Fruit fly (Drosophila melanogaster) whole organism, adult: Measurements from ENCODE around the gene Vta1.

Experiments
- CG14711 ChIP-seq: fragments of 200-800 bp; sonication (Bioruptor generic); optimal IDR thresholded peaks from 2 replicates; lab custom pipeline; 2018; ENCODE audit warnings: missing biosample characterization, mild to moderate bottlenecking, missing genetic modification characterization, moderate library complexity
- CG33017 ChIP-seq: fragments of 200-800 bp; sonication (Bioruptor generic); optimal IDR thresholded peaks from 2 replicates; lab custom pipeline; 2018; ENCODE audit warnings: missing biosample characterization, mild to moderate bottlenecking, missing genetic modification characterization, moderate library complexity
- CG7045 ChIP-seq: fragments of 200-800 bp; sonication (Bioruptor generic); optimal IDR thresholded peaks from 2 replicates; lab custom pipeline; 2017; ENCODE audit warnings: missing biosample characterization, mild to moderate bottlenecking, missing genetic modification characterization
- CG7101 ChIP-seq: fragments of 200-800 bp; sonication (Bioruptor generic); optimal IDR thresholded peaks from 2 replicates; lab custom pipeline; 2018; ENCODE audit warnings: missing biosample characterization, mild to moderate bottlenecking, missing genetic modification characterization, moderate library complexity
- Clk ChIP-seq: fragments of 200-800 bp; sonication (Bioruptor generic); optimal IDR thresholded peaks from 2 replicates; lab custom pipeline; 2017; ENCODE audit warnings: missing biosample characterization, missing genetic modification characterization
- kay ChIP-seq: fragments of 200-800 bp; sonication (Bioruptor generic); peaks from one replicate; lab custom pipeline; 2016; ENCODE audit warnings: missing biosample characterization, missing genetic modification characterization, borderline replicate concordance
- pad ChIP-seq: fragments of 200-800 bp; sonication (Bioruptor generic); optimal IDR thresholded peaks from 3 replicates; lab custom pipeline; 2017; ENCODE audit warnings: missing biosample characterization, missing genetic modification characterization, mild to moderate bottlenecking, moderate library complexity, missing genetic modification reagents
- tj ChIP-seq: fragments of 200-800 bp; sonication (Bioruptor generic); optimal IDR thresholded peaks from 3 replicates; lab custom pipeline; 2017; ENCODE audit warnings: missing biosample characterization, mild to moderate bottlenecking, missing genetic modification characterization, moderate library complexity
- toe ChIP-seq: fragments of 200-800 bp; sonication (Bioruptor generic); optimal IDR thresholded peaks from 2 replicates; lab custom pipeline; 2016; ENCODE audit warnings: missing biosample characterization, missing genetic modification characterization

DNA sequence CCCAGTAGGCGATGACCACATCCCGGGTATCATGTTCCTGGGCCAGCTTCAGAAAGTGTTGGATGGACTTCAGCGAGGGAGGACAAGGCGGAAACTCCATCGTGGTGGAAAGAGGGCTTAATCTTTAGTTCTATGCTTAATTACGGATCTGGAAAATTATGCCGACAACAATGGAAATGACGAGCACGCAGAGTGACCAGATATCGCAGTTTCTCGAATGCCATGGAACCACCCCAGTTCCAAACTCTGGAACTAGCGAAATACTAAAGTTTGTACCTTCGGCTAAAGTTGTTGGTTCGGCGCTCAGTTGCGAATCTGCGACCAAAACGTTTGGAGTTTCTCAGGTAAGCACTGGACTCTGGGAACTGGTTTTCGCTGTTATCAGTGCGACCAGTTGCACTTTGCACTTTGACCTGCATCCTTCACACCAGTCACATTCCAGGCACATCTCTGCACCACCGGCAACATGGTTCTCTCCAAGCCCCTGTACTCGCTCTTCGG, at the start of gene Vta1, which contains the start of gene CG7970:
- TF ChIP-seq CG33017 (tag; lab: Kevin White, UChicago) = peak; percentile 52
- no peak for TF ChIP-seq kay
- TF ChIP-seq toe (GFP tag; lab: Kevin White, UChicago) = no peak
- TF ChIP-seq CG7045 = no peak
- TF ChIP-seq CG7101 (tag; lab: Kevin White, UChicago) = no peak
- no peak for TF ChIP-seq pad
- peak; percentile 9 for TF ChIP-seq tj (GFP tag; lab: Kevin White, UChicago)
- TF ChIP-seq Clk (GFP tag; lab: Kevin White, UChicago) = no peak
- TF ChIP-seq CG14711 (tag; lab: Kevin White, UChicago) = peak; percentile 17
